ENCODE assay signal across 2 fruit fly cellular contexts in genomic region chr2L:7264396-7264795, dm6.
TF ChIP-seq lines count a peak whose summit lies in the region.

No protein-coding gene starts in this region.

- no peak for TF ChIP-seq CTCF in whole organism, embryonic (GFP tag; optimal IDR thresholded peaks at IDR 0.05; lab: Kevin White, UChicago)

TF ChIP-seq in whole organism, embryonic, 481 proteins besides CTCF, POLR2A, EP300 and RAD21 (continues in another document):
- no peak for TF ChIP-seq CG3838 (GFP tag; optimal IDR thresholded peaks at IDR 0.05; lab: Kevin White, UChicago)
- no peak for TF ChIP-seq ab (GFP tag; optimal IDR thresholded peaks at IDR 0.05; lab: Kevin White, UChicago)
- peak; percentile 27 for TF ChIP-seq Ssrp (tag; optimal IDR thresholded peaks at IDR 0.05; lab: Kevin White, UChicago)
- peak; percentile 42 for TF ChIP-seq phol (tag; optimal IDR thresholded peaks at IDR 0.05; lab: Kevin White, UChicago)
- no peak for TF ChIP-seq CG1603 (tag; optimal IDR thresholded peaks at IDR 0.05; lab: Kevin White, UChicago)
- TF ChIP-seq Hr51 (GFP tag; optimal IDR thresholded peaks at IDR 0.05; lab: Kevin White, UChicago), result peak in 1 of 2 experiments; percentile 36
- TF ChIP-seq PHDP (tag; optimal IDR thresholded peaks at IDR 0.05; lab: Kevin White, UChicago), result peak; percentile 14
- no peak for TF ChIP-seq gcm2 (GFP tag; optimal IDR thresholded peaks at IDR 0.05; lab: Kevin White, UChicago)
- peak; percentile 22 for TF ChIP-seq sqz (GFP tag; optimal IDR thresholded peaks at IDR 0.05; lab: Kevin White, UChicago)
- peak; percentile 29; the same call in 1 of the 2 replicates for TF ChIP-seq stc (GFP tag; IDR thresholded peaks at IDR 0.05; lab: Robert Waterston, UW)
- TF ChIP-seq Side (GFP tag; optimal IDR thresholded peaks at IDR 0.05; lab: Kevin White, UChicago), result no peak
- no peak for TF ChIP-seq HmgZ (tag; optimal IDR thresholded peaks at IDR 0.05; lab: Kevin White, UChicago)
- no peak for TF ChIP-seq chn (GFP tag; optimal IDR thresholded peaks at IDR 0.05; lab: Kevin White, UChicago)
- peak; percentile 17 for TF ChIP-seq CG12391 (tag; optimal IDR thresholded peaks at IDR 0.05; lab: Kevin White, UChicago)
- TF ChIP-seq grau (tag; optimal IDR thresholded peaks at IDR 0.05; lab: Kevin White, UChicago), result peak; percentile 20
- TF ChIP-seq unc-4 (GFP tag; IDR thresholded peaks at IDR 0.05; lab: Robert Waterston, UW; ENCODE audit: partially characterized antibody), result no peak
- TF ChIP-seq croc (GFP tag; conservative IDR thresholded peaks at IDR 0.05; lab: Robert Waterston, UW), result no peak
- TF ChIP-seq dysf (GFP tag; IDR thresholded peaks at IDR 0.05; lab: Robert Waterston, UW), result 0 out of 3 replicates have a peak, but pooled peaks have one; percentile 31
- no peak for TF ChIP-seq Dip2 (GFP tag; IDR thresholded peaks at IDR 0.05; lab: Robert Waterston, UW)
- TF ChIP-seq CG10431 (GFP tag; optimal IDR thresholded peaks at IDR 0.05; lab: Kevin White, UChicago), result no peak
- TF ChIP-seq CG12659 (GFP tag; optimal IDR thresholded peaks at IDR 0.05; lab: Kevin White, UChicago), result no peak
- TF ChIP-seq CG14710 (tag; optimal IDR thresholded peaks at IDR 0.05; lab: Kevin White, UChicago), result no peak
- TF ChIP-seq CG10321 (GFP tag; IDR thresholded peaks at IDR 0.05; lab: Robert Waterston, UW), result no peak
- no peak for TF ChIP-seq Ets97D (GFP tag; optimal IDR thresholded peaks at IDR 0.05; lab: Kevin White, UChicago)
- peak; percentile 21 for TF ChIP-seq tap (tag; optimal IDR thresholded peaks at IDR 0.05; lab: Kevin White, UChicago)
- TF ChIP-seq lab (GFP tag; optimal IDR thresholded peaks at IDR 0.05; lab: Kevin White, UChicago), result peak; percentile 13
- no peak for TF ChIP-seq chinmo (GFP tag; IDR thresholded peaks at IDR 0.05; lab: Robert Waterston, UW; ENCODE audit: partially characterized antibody)
- no peak for TF ChIP-seq Lhr (GFP tag; optimal IDR thresholded peaks at IDR 0.05; lab: Kevin White, UChicago)
- no peak for TF ChIP-seq wor (GFP tag; IDR thresholded peaks at IDR 0.05; lab: Robert Waterston, UW)
- TF ChIP-seq CG3281 (GFP tag; optimal IDR thresholded peaks at IDR 0.05; lab: Kevin White, UChicago), result no peak
- no peak for TF ChIP-seq CG13424 (tag; optimal IDR thresholded peaks at IDR 0.05; lab: Kevin White, UChicago)
- TF ChIP-seq HLH4C (GFP tag; IDR thresholded peaks at IDR 0.05; lab: Robert Waterston, UW; ENCODE audit: partially characterized antibody), result no peak
- peak in 1 of 2 experiments; percentile 22 for TF ChIP-seq eve (GFP tag; optimal IDR thresholded peaks at IDR 0.05; lab: Kevin White, UChicago)
- no peak for TF ChIP-seq Camta (GFP tag; optimal IDR thresholded peaks at IDR 0.05; lab: Kevin White, UChicago)
- TF ChIP-seq bsh (GFP tag; optimal IDR thresholded peaks at IDR 0.05; lab: Kevin White, UChicago), result peak in 1 of 2 experiments; percentile 38
- TF ChIP-seq prd (optimal IDR thresholded peaks at IDR 0.05; lab: Kevin White, UChicago), result no peak
- no peak for TF ChIP-seq prd (GFP tag; IDR thresholded peaks at IDR 0.05; lab: Robert Waterston, UW)
- TF ChIP-seq sima (GFP tag; optimal IDR thresholded peaks at IDR 0.05; lab: Kevin White, UChicago), result no peak
- TF ChIP-seq insv (GFP tag; optimal IDR thresholded peaks at IDR 0.05; lab: Kevin White, UChicago), result no peak
- TF ChIP-seq dmrt11E (tag; optimal IDR thresholded peaks at IDR 0.05; lab: Kevin White, UChicago), result peak; percentile 23
- no peak for TF ChIP-seq CG11085 (GFP tag; IDR thresholded peaks at IDR 0.05; lab: Robert Waterston, UW)
- TF ChIP-seq CG4617 (GFP tag; optimal IDR thresholded peaks at IDR 0.05; lab: Kevin White, UChicago; ENCODE audit: borderline replicate concordance), result no peak
- peak; percentile 39 for TF ChIP-seq CG11504 (tag; optimal IDR thresholded peaks at IDR 0.05; lab: Kevin White, UChicago)
- TF ChIP-seq CG17359 (tag; optimal IDR thresholded peaks at IDR 0.05; lab: Kevin White, UChicago), result peak; percentile 45
- TF ChIP-seq Ravus (GFP tag; IDR thresholded peaks at IDR 0.05; lab: Robert Waterston, UW), result no peak
- no peak for TF ChIP-seq CG32532 (GFP tag; IDR thresholded peaks at IDR 0.05; lab: Robert Waterston, UW)

TF ChIP-seq in whole organism, prepupa, 60 proteins besides CTCF, POLR2A, EP300 and RAD21:
- TF ChIP-seq Hr4 (GFP tag; optimal IDR thresholded peaks at IDR 0.05; lab: Kevin White, UChicago) (peak; percentile 0), Blimp-1 (GFP tag; optimal IDR thresholded peaks at IDR 0.05; lab: Kevin White, UChicago) (no peak), Hr39 (GFP tag; optimal IDR thresholded peaks at IDR 0.05; lab: Kevin White, UChicago) (no peak), CG32006 (GFP tag; optimal IDR thresholded peaks at IDR 0.05; lab: Kevin White, UChicago) (peak; percentile 15), CG10631 (GFP tag; optimal IDR thresholded peaks at IDR 0.05; lab: Kevin White, UChicago) (no peak), CG7368 (GFP tag; optimal IDR thresholded peaks at IDR 0.05; lab: Kevin White, UChicago) (no peak), svp (GFP tag; lab: Kevin White, UChicago) (peak; percentile 37), topi (GFP tag; optimal IDR thresholded peaks at IDR 0.05; lab: Kevin White, UChicago) (no peak), Eip78C (GFP tag; lab: Kevin White, UChicago) (peak; percentile 30), Ets96B (tag; optimal IDR thresholded peaks at IDR 0.05; lab: Kevin White, UChicago) (no peak)

Comparison
In these comparisons a context has a peak if more than half of its experiments do, and no peak if none do; other contexts are left out.
1. Of the 7 proteins assayed by ChIP-seq in both whole organism, embryonic and whole organism, prepupa: peak only in whole organism, embryonic: Blimp-1 and Sox102F; only in whole organism, prepupa: none; in both: none; in neither: 5.